Fruit fly (Drosophila melanogaster): ENCODE results near the gene CG2201.

The CG2201 gene

dm6 chr2L:21618738-21619431 lies 5.0 kb downstream of the CG2201 start (continued):
- no peak for TF ChIP-seq ken (GFP tag; IDR thresholded peaks at IDR 0.05)
- TF ChIP-seq CG18619 (GFP tag; optimal IDR thresholded peaks at IDR 0.05), result peak; percentile 36
- no peak for TF ChIP-seq Camta (GFP tag; optimal IDR thresholded peaks at IDR 0.05)
- peak; percentile 25 for TF ChIP-seq CG1602 (GFP tag; optimal IDR thresholded peaks at IDR 0.05)
- TF ChIP-seq Blimp-1 (GFP tag; optimal IDR thresholded peaks at IDR 0.05), result no peak
- TF ChIP-seq CG9797 (GFP tag; optimal IDR thresholded peaks at IDR 0.05), result no peak
- no peak for TF ChIP-seq CG14965 (GFP tag; optimal IDR thresholded peaks at IDR 0.05; ENCODE audit: borderline replicate concordance)
- no peak for TF ChIP-seq CG4328 (GFP tag; optimal IDR thresholded peaks at IDR 0.05)
- no peak for TF ChIP-seq HHEX (GFP tag; optimal IDR thresholded peaks at IDR 0.05)
- no peak for TF ChIP-seq croc (GFP tag; conservative IDR thresholded peaks at IDR 0.05)
- TF ChIP-seq lbe (GFP tag; optimal IDR thresholded peaks at IDR 0.05), result no peak
- TF ChIP-seq pho (GFP tag; optimal IDR thresholded peaks at IDR 0.05), result no peak
- TF ChIP-seq Lpt (GFP tag; optimal IDR thresholded peaks at IDR 0.05), result no peak
- no peak for TF ChIP-seq CG34376 (GFP tag; optimal IDR thresholded peaks at IDR 0.05)
- no peak for TF ChIP-seq CG13296 (GFP tag; optimal IDR thresholded peaks at IDR 0.05)
- TF ChIP-seq BEAF-32 (GFP tag; optimal IDR thresholded peaks at IDR 0.05), result no peak
- 0 out of 3 replicates have a peak, but pooled peaks have one; percentile 18 for TF ChIP-seq CG6791 (GFP tag; IDR thresholded peaks at IDR 0.05; ENCODE audit: partially characterized antibody)
- TF ChIP-seq Elba2 (GFP tag; optimal IDR thresholded peaks at IDR 0.05), result no peak
- peak; percentile 53 for TF ChIP-seq D19A (tag; optimal IDR thresholded peaks at IDR 0.05)
- TF ChIP-seq kah (GFP tag; optimal IDR thresholded peaks at IDR 0.05), result no peak
- TF ChIP-seq HLH54F (GFP tag; optimal IDR thresholded peaks at IDR 0.05), result no peak
- TF ChIP-seq zen2 (GFP tag; IDR thresholded peaks at IDR 0.05; ENCODE audit: partially characterized antibody), result no peak
- peak; percentile 21 for TF ChIP-seq wek (GFP tag; optimal IDR thresholded peaks at IDR 0.05)
- TF ChIP-seq cas (GFP tag; IDR thresholded peaks at IDR 0.05), result no peak
- no peak for TF ChIP-seq HmgD (GFP tag; optimal IDR thresholded peaks at IDR 0.05)
- no peak for TF ChIP-seq HLH3B (GFP tag; IDR thresholded peaks at IDR 0.05)
- TF ChIP-seq da (GFP tag; optimal IDR thresholded peaks at IDR 0.05), result no peak
- no peak for TF ChIP-seq H2.0 (GFP tag; IDR thresholded peaks at IDR 0.05)
- TF ChIP-seq Taf1 (GFP tag; IDR thresholded peaks at IDR 0.05), result no peak
- no peak for TF ChIP-seq bowl (GFP tag; IDR thresholded peaks at IDR 0.05)
- no peak for TF ChIP-seq corto (GFP tag; optimal IDR thresholded peaks at IDR 0.05)
- TF ChIP-seq CG8478 (optimal IDR thresholded peaks at IDR 0.05), result no peak
- TF ChIP-seq CG3838 (GFP tag; optimal IDR thresholded peaks at IDR 0.05), result no peak
- no peak for TF ChIP-seq h (optimal IDR thresholded peaks at IDR 0.05)
- no peak for TF ChIP-seq eyg (GFP tag; optimal IDR thresholded peaks at IDR 0.05)
- TF ChIP-seq Awh (GFP tag; IDR thresholded peaks at IDR 0.05), result 0 out of 2 replicates have a peak, but pooled peaks have one; percentile 19
- TF ChIP-seq slbo (GFP tag; IDR thresholded peaks at IDR 0.05), result no peak; the same call in 1 of the 2 replicates
- no peak for TF ChIP-seq CG6272 (GFP tag; IDR thresholded peaks at IDR 0.05)
- no peak for TF ChIP-seq Dp (GFP tag; optimal IDR thresholded peaks at IDR 0.05)
- TF ChIP-seq fru (optimal IDR thresholded peaks at IDR 0.05), result no peak
- no peak for TF ChIP-seq ap (GFP tag; IDR thresholded peaks at IDR 0.05)
- TF ChIP-seq CG1603 (tag; optimal IDR thresholded peaks at IDR 0.05), result peak; percentile 9
- TF ChIP-seq org-1 (GFP tag; optimal IDR thresholded peaks at IDR 0.05), result no peak
- TF ChIP-seq dmrt11E (tag; optimal IDR thresholded peaks at IDR 0.05), result peak; percentile 63
- TF ChIP-seq CG12155 (GFP tag; optimal IDR thresholded peaks at IDR 0.05), result peak; percentile 23
- TF ChIP-seq grn (GFP tag; optimal IDR thresholded peaks at IDR 0.05), result peak; percentile 33
- no peak for TF ChIP-seq Lhr (GFP tag; optimal IDR thresholded peaks at IDR 0.05)
- no peak for TF ChIP-seq CG4282 (GFP tag; optimal IDR thresholded peaks at IDR 0.05)
- TF ChIP-seq Oli (tag; optimal IDR thresholded peaks at IDR 0.05), result peak; percentile 43
- TF ChIP-seq danr (GFP tag; IDR thresholded peaks at IDR 0.05), result no peak
- no peak for TF ChIP-seq gfzf (GFP tag; optimal IDR thresholded peaks at IDR 0.05)
- TF ChIP-seq zfh1 (GFP tag; IDR thresholded peaks at IDR 0.05), result peak; percentile 43; the same call in 1 of the 3 replicates

All from whole organism, embryonic.